Worm (Caenorhabditis elegans): ENCODE data around the gene pfut-1.

DNA sequence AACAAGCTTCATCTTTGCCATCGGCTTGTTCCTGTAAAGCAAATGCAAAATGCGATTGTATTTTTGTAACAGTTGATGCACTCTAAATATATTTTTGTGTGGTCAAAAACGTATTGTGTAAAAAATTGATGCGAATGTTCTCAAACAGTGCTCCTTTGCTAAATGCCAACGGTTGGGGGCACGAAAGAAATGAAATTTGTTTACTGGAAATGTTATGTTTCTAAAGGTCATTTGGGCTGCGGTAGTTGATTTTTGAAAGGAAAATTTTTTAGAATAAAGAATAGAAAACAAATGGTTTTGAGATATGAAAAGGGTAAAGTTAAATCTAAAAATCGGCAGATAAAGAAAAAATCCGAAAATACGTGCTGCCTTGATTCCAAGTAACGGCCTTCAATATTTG lies 4.8 kb downstream of the pfut-1 start, which contains the start of gene C15C7.6:
- TF ChIP-seq fos-1 (tag; optimal IDR thresholded peaks at IDR 0.05) (no peak), nhr-237 (tag; optimal IDR thresholded peaks at IDR 0.05) (no peak), elt-3 (tag; optimal IDR thresholded peaks at IDR 0.05) (no peak), ztf-11 (tag; optimal IDR thresholded peaks at IDR 0.05) (no peak), nhr-12 (tag; optimal IDR thresholded peaks at IDR 0.05) (no peak), unc-62 (GFP tag; optimal IDR thresholded peaks at IDR 0.05) (no peak), alr-1 (tag; optimal IDR thresholded peaks at IDR 0.05) (no peak), gmeb-1 (tag; optimal IDR thresholded peaks at IDR 0.05) (no peak), nhr-129 (tag; optimal IDR thresholded peaks at IDR 0.05) (no peak), aly-2 (tag; optimal IDR thresholded peaks at IDR 0.05) (no peak)

Measured in whole organism, L2 larva.